Fruit fly (Drosophila melanogaster) whole organism, embryonic: ENCODE results near the gene sordd2.

Experiments used
- ATbp ChIP-seq: fragments of 200-800 bp; sonication (Bioruptor generic); optimal IDR thresholded peaks from 2 replicates; lab custom pipeline; 2017; ENCODE audit warnings: missing biosample characterization, mild to moderate bottlenecking, missing genetic modification characterization, missing genetic modification reagents
- Atf3 ChIP-seq: fragments of 200-800 bp; sonication (Bioruptor generic); optimal IDR thresholded peaks from 3 replicates; lab custom pipeline; 2016; ENCODE audit warnings: missing biosample characterization, missing genetic modification characterization
- CG11085 ChIP-seq: fragments of 200-800 bp; sonication (Bioruptor generic); IDR thresholded peaks from 2 replicates; pipeline ENCODE4 v1.3.6; 2022; ENCODE audit warnings: missing biosample characterization, missing genetic modification characterization
- CG11695 ChIP-seq: fragments of 200-800 bp; sonication (Bioruptor generic); IDR thresholded peaks from 3 replicates; pipeline ENCODE4 v1.3.6; 2022; ENCODE audit warnings: missing biosample characterization, missing genetic modification characterization
- CG12219 ChIP-seq: fragments of 200-800 bp; sonication (Bioruptor generic); optimal IDR thresholded peaks from 3 replicates; lab custom pipeline; 2018; ENCODE audit warnings: missing biosample characterization, mild to moderate bottlenecking, missing genetic modification characterization
- CG13424 ChIP-seq: fragments of 200-800 bp; sonication (Bioruptor generic); optimal IDR thresholded peaks from 2 replicates; lab custom pipeline; 2019; ENCODE audit warnings: missing biosample characterization, mild to moderate bottlenecking, missing genetic modification characterization, moderate library complexity
- CG14441 ChIP-seq: fragments of 200-800 bp; sonication (Bioruptor generic); IDR thresholded peaks from 2 replicates; pipeline ENCODE4 v1.3.6; 2022; ENCODE audit warnings: missing biosample characterization, missing genetic modification characterization
- CG17361 ChIP-seq: fragments of 200-800 bp; sonication (Bioruptor generic); IDR thresholded peaks from 3 replicates; pipeline ENCODE4 v1.3.6; 2022; ENCODE audit warnings: missing biosample characterization, missing genetic modification characterization
- CG17802 ChIP-seq: fragments of 200-800 bp; sonication (Bioruptor generic); optimal IDR thresholded peaks from 2 replicates; lab custom pipeline; 2018; ENCODE audit warnings: missing biosample characterization, mild to moderate bottlenecking, missing genetic modification characterization, moderate library complexity
- CG30020 ChIP-seq: fragments of 200-800 bp; optimal IDR thresholded peaks from 2 replicates; lab custom pipeline; 2019; ENCODE audit warnings: missing biosample characterization, mild to moderate bottlenecking, missing genetic modification characterization, moderate library complexity
- CG4707 ChIP-seq: fragments of 200-800 bp; sonication (Bioruptor generic); optimal IDR thresholded peaks from 2 replicates; lab custom pipeline; 2018; ENCODE audit warnings: missing biosample characterization, mild to moderate bottlenecking, missing genetic modification characterization, moderate library complexity
- CG7786 ChIP-seq: fragments of 200-800 bp; sonication (Bioruptor generic); optimal IDR thresholded peaks from 2 replicates; lab custom pipeline; 2016; ENCODE audit warnings: missing biosample characterization, missing genetic modification characterization
- CG7839 ChIP-seq: fragments of 200-800 bp; sonication (Bioruptor generic); optimal IDR thresholded peaks from 3 replicates; lab custom pipeline; 2018; ENCODE audit warnings: missing biosample characterization, mild to moderate bottlenecking, missing genetic modification characterization, moderate library complexity
- CG7963 ChIP-seq: fragments of 200-800 bp; sonication (Bioruptor generic); IDR thresholded peaks from 3 replicates; pipeline ENCODE4 v1.3.6; 2022; ENCODE audit warnings: missing biosample characterization, missing genetic modification characterization; ENCODE audit not compliant: partially characterized antibody
- CG8290 ChIP-seq, 3 experiments: fragments of 200-800 bp; sonication (Bioruptor generic); optimal IDR thresholded peaks; 2 replicates each; lab custom pipeline; 2016 to 2019; ENCODE audit warnings: missing biosample characterization in 3 of 3, missing genetic modification characterization in 3 of 3, mild to moderate bottlenecking in 2 of 3, moderate library complexity in 1 of 3
- CG8944 ChIP-seq: fragments of 200-800 bp; sonication (Bioruptor generic); optimal IDR thresholded peaks from 3 replicates; lab custom pipeline; 2016; ENCODE audit warnings: missing biosample characterization, missing genetic modification characterization
- CG9609 ChIP-seq: fragments of 200-800 bp; sonication (Bioruptor generic); optimal IDR thresholded peaks from 3 replicates; lab custom pipeline; 2016; ENCODE audit warnings: missing biosample characterization, missing genetic modification characterization
- CG9817 ChIP-seq: fragments of 200-800 bp; sonication (Bioruptor generic); optimal IDR thresholded peaks from 2 replicates; lab custom pipeline; 2018; ENCODE audit warnings: missing biosample characterization, mild to moderate bottlenecking, missing genetic modification characterization, moderate library complexity
- Camta ChIP-seq: fragments of 200-800 bp; sonication (Bioruptor generic); optimal IDR thresholded peaks from 2 replicates; lab custom pipeline; 2016; ENCODE audit warnings: missing biosample characterization, missing genetic modification characterization
- CrebB ChIP-seq: fragments of 200-800 bp; sonication (Bioruptor generic); optimal IDR thresholded peaks from 3 replicates; lab custom pipeline; 2018; ENCODE audit warnings: missing biosample characterization, mild to moderate bottlenecking, missing genetic modification characterization
- D19B ChIP-seq: fragments of 200-800 bp; sonication (Bioruptor generic); optimal IDR thresholded peaks from 2 replicates; lab custom pipeline; 2017; ENCODE audit warnings: missing biosample characterization, mild to moderate bottlenecking, missing genetic modification characterization
- Dip2 ChIP-seq: fragments of 200-800 bp; sonication (Bioruptor generic); IDR thresholded peaks from 2 replicates; pipeline ENCODE4 v1.3.6; 2022; ENCODE audit warnings: missing biosample characterization, missing genetic modification characterization
- Dll ChIP-seq: fragments of 200-800 bp; sonication (Bioruptor generic); IDR thresholded peaks from 4 replicates; pipeline ENCODE4 v1.3.6; 2022; ENCODE audit warnings: missing biosample characterization, missing genetic modification characterization; ENCODE audit not compliant: partially characterized antibody
- Dp ChIP-seq: fragments of 200-800 bp; sonication (Bioruptor generic); optimal IDR thresholded peaks from 2 replicates; lab custom pipeline; 2018; ENCODE audit warnings: missing biosample characterization, mild to moderate bottlenecking, missing genetic modification characterization, moderate library complexity
- Ets65A ChIP-seq: fragments of 200-800 bp; sonication (Bioruptor generic); peaks from one replicate; lab custom pipeline; 2016; ENCODE audit warnings: missing biosample characterization, missing genetic modification characterization
- Fer1 ChIP-seq: fragments of 200-800 bp; sonication (Bioruptor generic); optimal IDR thresholded peaks from 2 replicates; lab custom pipeline; 2017; ENCODE audit warnings: missing biosample characterization, mild to moderate bottlenecking, missing genetic modification characterization
- Gug ChIP-seq: fragments of 200-800 bp; sonication (Bioruptor generic); IDR thresholded peaks from 4 replicates; pipeline ENCODE4 v1.3.6; 2022; ENCODE audit warnings: missing biosample characterization, missing genetic modification characterization
- Nf-YA ChIP-seq: fragments of 200-800 bp; sonication (Bioruptor generic); IDR thresholded peaks from 2 replicates; pipeline ENCODE4 v1.3.6; 2022; ENCODE audit warnings: missing biosample characterization, missing genetic modification characterization
- Nf-YB ChIP-seq: fragments of 200-800 bp; sonication (Bioruptor generic); optimal IDR thresholded peaks from 3 replicates; lab custom pipeline; 2019; ENCODE audit warnings: missing biosample characterization, mild to moderate bottlenecking, missing genetic modification characterization, moderate library complexity
- Opbp ChIP-seq: fragments of 200-800 bp; sonication (Bioruptor generic); IDR thresholded peaks from 3 replicates; pipeline ENCODE4 v1.3.6; 2022; ENCODE audit warnings: missing biosample characterization, missing genetic modification characterization; ENCODE audit not compliant: partially characterized antibody
- Optix ChIP-seq: fragments of 200-800 bp; sonication (Bioruptor generic); IDR thresholded peaks from 3 replicates; pipeline ENCODE4 v1.3.6; 2022; ENCODE audit warnings: missing biosample characterization, missing genetic modification characterization
- Pdp1 ChIP-seq, 2 experiments: fragments of 200-800 bp; sonication (Bioruptor generic); optimal IDR thresholded peaks; 3 replicates each; lab custom pipeline; 2016; ENCODE audit warnings: missing biosample characterization in 2 of 2, missing genetic modification characterization in 2 of 2, mild to moderate bottlenecking in 1 of 2, moderate library complexity in 1 of 2
- Sry-β ChIP-seq: fragments of 200-800 bp; sonication (Bioruptor generic); optimal IDR thresholded peaks from 2 replicates; lab custom pipeline; 2018; ENCODE audit warnings: missing biosample characterization, mild to moderate bottlenecking, missing genetic modification characterization, moderate library complexity
- al ChIP-seq: fragments of 200-800 bp; sonication (Bioruptor generic); IDR thresholded peaks from 2 replicates; pipeline ENCODE4 v1.3.6; 2022; ENCODE audit warnings: missing biosample characterization, missing genetic modification characterization
- chinmo ChIP-seq: fragments of 200-800 bp; sonication (Bioruptor generic); IDR thresholded peaks from 4 replicates; pipeline ENCODE4 v1.3.6; 2022; ENCODE audit warnings: missing biosample characterization, missing genetic modification characterization; ENCODE audit not compliant: partially characterized antibody
- chn ChIP-seq: fragments of 200-800 bp; sonication (Bioruptor generic); optimal IDR thresholded peaks from 2 replicates; lab custom pipeline; 2016; ENCODE audit warnings: missing biosample characterization, missing genetic modification characterization
- gt ChIP-seq: fragments of 200-800 bp; sonication (Bioruptor generic); IDR thresholded peaks from 2 replicates; pipeline ENCODE4 v1.3.6; 2022; ENCODE audit warnings: missing biosample characterization, missing genetic modification characterization
- lmd ChIP-seq: fragments of 200-800 bp; sonication (Bioruptor generic); IDR thresholded peaks from 2 replicates; pipeline ENCODE4 v1.3.6; 2022; ENCODE audit warnings: missing biosample characterization, missing genetic modification characterization
- nerfin-1 ChIP-seq: fragments of 200-800 bp; sonication (Bioruptor generic); optimal IDR thresholded peaks from 3 replicates; lab custom pipeline; 2019; ENCODE audit warnings: missing biosample characterization, mild to moderate bottlenecking, missing genetic modification characterization, moderate library complexity
- nom ChIP-seq: fragments of 200-800 bp; sonication (Bioruptor generic); optimal IDR thresholded peaks from 2 replicates; lab custom pipeline; 2017; ENCODE audit warnings: missing biosample characterization, missing genetic modification characterization, mild to moderate bottlenecking, moderate library complexity, missing genetic modification reagents
- onecut ChIP-seq: fragments of 200-800 bp; sonication (Bioruptor generic); IDR thresholded peaks from 2 replicates; pipeline ENCODE4 v1.3.6; 2022; ENCODE audit warnings: missing biosample characterization, missing genetic modification characterization
- peb ChIP-seq: fragments of 200-800 bp; sonication (Bioruptor generic); IDR thresholded peaks from 2 replicates; pipeline ENCODE4 v1.3.6; 2022; ENCODE audit warnings: missing biosample characterization, missing genetic modification characterization
- sim ChIP-seq: fragments of 200-800 bp; sonication (Bioruptor generic); IDR thresholded peaks from 2 replicates; pipeline ENCODE4 v1.3.6; 2022; ENCODE audit warnings: missing biosample characterization, missing genetic modification characterization
- sima ChIP-seq: fragments of 200-800 bp; sonication (Bioruptor generic); optimal IDR thresholded peaks from 2 replicates; lab custom pipeline; 2016; ENCODE audit warnings: missing biosample characterization, missing genetic modification characterization
- slp2 ChIP-seq: fragments of 200-800 bp; sonication (Bioruptor generic); optimal IDR thresholded peaks from 2 replicates; lab custom pipeline; 2016; ENCODE audit warnings: missing biosample characterization, missing genetic modification characterization
- sqz ChIP-seq: fragments of 200-800 bp; sonication (Bioruptor generic); optimal IDR thresholded peaks from 3 replicates; lab custom pipeline; 2018; ENCODE audit warnings: missing biosample characterization, mild to moderate bottlenecking, missing genetic modification characterization
- sug ChIP-seq: fragments of 200-800 bp; optimal IDR thresholded peaks from 2 replicates; lab custom pipeline; 2019; ENCODE audit warnings: missing biosample characterization, mild to moderate bottlenecking, missing genetic modification characterization, moderate library complexity
- ttk ChIP-seq: fragments of 200-800 bp; sonication (Bioruptor generic); IDR thresholded peaks from 2 replicates; pipeline ENCODE4 v2.1.2; 2022; ENCODE audit warnings: missing biosample characterization, missing genetic modification characterization
- vnd ChIP-seq: fragments of 200-800 bp; sonication (Bioruptor generic); IDR thresholded peaks from 3 replicates; pipeline ENCODE4 v1.3.6; 2022; ENCODE audit warnings: missing biosample characterization, missing genetic modification characterization; ENCODE audit not compliant: partially characterized antibody
- zfh1 ChIP-seq: fragments of 200-800 bp; sonication (Bioruptor generic); IDR thresholded peaks from 3 replicates; pipeline ENCODE4 v1.3.6; 2022; ENCODE audit warnings: missing biosample characterization, missing genetic modification characterization

The sordd2 gene

DNA sequence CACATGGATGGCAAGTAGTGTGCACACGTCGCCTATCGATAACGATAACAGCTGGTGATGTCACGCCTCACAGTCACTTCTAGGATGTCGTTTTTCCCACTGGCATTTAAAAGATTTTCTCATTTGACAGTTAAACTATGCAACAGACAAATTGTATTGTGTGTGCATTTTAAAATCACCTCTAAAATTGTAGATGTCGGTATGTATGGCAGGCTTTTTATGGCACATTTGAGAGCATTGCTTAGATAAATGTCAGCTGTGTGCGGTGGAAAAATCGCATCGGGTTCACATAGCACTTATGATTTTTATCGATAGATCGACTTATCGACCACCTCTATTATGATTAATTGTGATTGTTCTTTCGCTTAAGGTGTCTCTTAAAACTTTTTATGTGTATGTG, 45.2 kb upstream of the sordd2 start, which contains the start of the genes ArgRS and CG8578 (continued):
- no peak for TF ChIP-seq sim (GFP tag; lab: Robert Waterston, UW)
- peak; percentile 6 for TF ChIP-seq CG9609 (GFP tag; lab: Kevin White, UChicago)
- peak; percentile 29 for TF ChIP-seq sima (GFP tag; lab: Kevin White, UChicago)
- no peak for TF ChIP-seq CG4707 (GFP tag; lab: Kevin White, UChicago)
- TF ChIP-seq Nf-YB (GFP tag; lab: Kevin White, UChicago): no peak
- TF ChIP-seq ATbp (GFP tag; lab: Kevin White, UChicago): no peak
- TF ChIP-seq lmd (GFP tag; lab: Robert Waterston, UW): peak; percentile 70
- TF ChIP-seq onecut: peak; percentile 39
- peak; percentile 45; the same call in 1 of the 3 replicates for TF ChIP-seq CG11695 (GFP tag; lab: Robert Waterston, UW)
- TF ChIP-seq Opbp: peak; percentile 71; the same call in 2 of the 3 replicates
- no peak for TF ChIP-seq Fer1 (GFP tag; lab: Kevin White, UChicago)
- TF ChIP-seq Dll (GFP tag; lab: Robert Waterston, UW): peak; percentile 85
- peak; percentile 89 for TF ChIP-seq vnd (GFP tag; lab: Robert Waterston, UW)
- no peak for TF ChIP-seq gt (GFP tag; lab: Robert Waterston, UW)
- peak; percentile 67 for TF ChIP-seq CG7839 (tag; lab: Kevin White, UChicago)
- TF ChIP-seq CG13424 (tag; lab: Kevin White, UChicago): peak; percentile 50
- TF ChIP-seq nerfin-1 (tag; lab: Kevin White, UChicago): peak; percentile 23
- TF ChIP-seq Gug: peak; percentile 82
- peak; percentile 84 for TF ChIP-seq CG8290 (GFP tag; optimal IDR thresholded peaks at IDR 0.05; lab: Kevin White, UChicago)
- no peak for TF ChIP-seq CG8290 (tag; optimal IDR thresholded peaks at IDR 0.05; lab: Kevin White, UChicago)
- TF ChIP-seq CG14441 (GFP tag; lab: Robert Waterston, UW): peak; percentile 71
- peak; percentile 98 for TF ChIP-seq Ets65A (GFP tag; lab: Kevin White, UChicago)
- peak; percentile 43 for TF ChIP-seq CG7786 (GFP tag; lab: Kevin White, UChicago)
- TF ChIP-seq CG9817 (tag; lab: Kevin White, UChicago): no peak
- TF ChIP-seq chn (GFP tag; lab: Kevin White, UChicago): peak; percentile 56
- TF ChIP-seq CG12219 (GFP tag; lab: Kevin White, UChicago): no peak
- peak; percentile 96 for TF ChIP-seq CG30020 (tag; lab: Kevin White, UChicago)
- TF ChIP-seq Nf-YA (GFP tag; lab: Robert Waterston, UW): no peak
- peak; percentile 22 for TF ChIP-seq Dp
- TF ChIP-seq CG17361 (GFP tag; lab: Robert Waterston, UW): peak; percentile 86
- TF ChIP-seq CG17802 (tag; lab: Kevin White, UChicago): peak; percentile 78
- TF ChIP-seq Dip2 (GFP tag; lab: Robert Waterston, UW): no peak
- TF ChIP-seq CrebB (tag; lab: Kevin White, UChicago): no peak
- TF ChIP-seq chinmo (GFP tag; lab: Robert Waterston, UW): peak; percentile 72; the same call in 2 of the 4 replicates
- no peak for TF ChIP-seq sqz
- TF ChIP-seq Camta (GFP tag; lab: Kevin White, UChicago): peak; percentile 85
- TF ChIP-seq zfh1 (GFP tag; lab: Robert Waterston, UW): peak; percentile 57; the same call in 1 of the 3 replicates
- TF ChIP-seq peb: peak; percentile 41; the same call in 1 of the 2 replicates
- TF ChIP-seq slp2 (GFP tag; lab: Kevin White, UChicago): peak; percentile 88
- peak; percentile 28 for TF ChIP-seq Sry-β (GFP tag; lab: Kevin White, UChicago)
- 0 out of 2 replicates have a peak, but pooled peaks have one; percentile 61 for TF ChIP-seq ttk (GFP tag; lab: Robert Waterston, UW)
- TF ChIP-seq Atf3: peak; percentile 66
- peak; percentile 80 to 88 for TF ChIP-seq Pdp1 (GFP tag; optimal IDR thresholded peaks at IDR 0.05; lab: Kevin White, UChicago)
- 0 out of 3 replicates have a peak, but pooled peaks have one; percentile 27 for TF ChIP-seq Optix (GFP tag; lab: Robert Waterston, UW)
- TF ChIP-seq CG11085: no peak
- TF ChIP-seq nom (GFP tag; lab: Kevin White, UChicago): no peak
- TF ChIP-seq D19B (GFP tag; lab: Kevin White, UChicago): peak; percentile 10
- TF ChIP-seq CG7963 (GFP tag; lab: Robert Waterston, UW): 0 out of 3 replicates have a peak, but pooled peaks have one; percentile 47
- peak; percentile 73 for TF ChIP-seq sug (tag; lab: Kevin White, UChicago)
- TF ChIP-seq CG8944 (GFP tag; lab: Kevin White, UChicago): peak; percentile 7
- peak; percentile 32; the same call in 1 of the 2 replicates for TF ChIP-seq al (GFP tag; lab: Robert Waterston, UW)
